Worm (Caenorhabditis elegans) whole organism, L2 larva: Measurements from ENCODE around the gene fzr-1.

Source experiments
- F13H6.1 ChIP-seq: sonication (generic microtip); optimal IDR thresholded peaks from 2 replicates; lab custom pipeline; 2016; ENCODE audit warnings: missing genetic modification characterization, missing compliant biosample characterization
- R02D3.7 ChIP-seq: fragments of 150-350 bp; optimal IDR thresholded peaks from 2 replicates; lab custom pipeline; 2014; ENCODE audit warnings: missing biosample characterization, missing genetic modification characterization
- ZK546.5 ChIP-seq: sonication (generic microtip); optimal IDR thresholded peaks from 2 replicates; lab custom pipeline; 2017; ENCODE audit warnings: missing biosample characterization, missing genetic modification characterization
- alr-1 ChIP-seq: fragments of 150-350 bp; optimal IDR thresholded peaks from 2 replicates; lab custom pipeline; 2014; ENCODE audit warnings: missing biosample characterization, missing genetic modification characterization
- blmp-1 ChIP-seq: sonication (generic microtip); optimal IDR thresholded peaks from 2 replicates; lab custom pipeline; 2017; ENCODE audit warnings: missing genetic modification characterization, mild to moderate bottlenecking, missing compliant biosample characterization, antibody characterized with exemption, moderate library complexity; ENCODE audit not compliant: insufficient read depth
- ceh-16 ChIP-seq: fragments of 150-350 bp; optimal IDR thresholded peaks from 2 replicates; lab custom pipeline; 2014; ENCODE audit warnings: missing biosample characterization, missing genetic modification characterization
- elt-3 ChIP-seq: sonication (generic microtip); optimal IDR thresholded peaks from 2 replicates; lab custom pipeline; 2017; ENCODE audit warnings: missing biosample characterization, missing genetic modification characterization
- nhr-23 ChIP-seq: fragments of 150-350 bp; optimal IDR thresholded peaks from 2 replicates; lab custom pipeline; 2014; ENCODE audit warnings: missing biosample characterization, missing genetic modification reagents, missing genetic modification characterization
- sma-9 ChIP-seq, 2 experiments: fragments of 150-350 bp in 1 of 2; sonication (generic microtip) in 1 of 2; optimal IDR thresholded peaks; 2 replicates each; lab custom pipeline; 2014 to 2016; ENCODE audit warnings: missing genetic modification characterization in 2 of 2, mild to moderate bottlenecking in 1 of 2, missing biosample characterization in 1 of 2, missing compliant biosample characterization in 1 of 2, missing genetic modification reagents in 1 of 2, moderate library complexity in 1 of 2
- unc-39 ChIP-seq: fragments of 150-350 bp; optimal IDR thresholded peaks from 2 replicates; lab custom pipeline; 2014; ENCODE audit warnings: missing biosample characterization, missing genetic modification characterization
- zag-1 ChIP-seq: fragments of 150-350 bp; optimal IDR thresholded peaks from 2 replicates; lab custom pipeline; 2014; ENCODE audit warnings: missing biosample characterization, missing genetic modification characterization

- TF ChIP-seq zag-1 (no peak), sma-9 (GFP tag; optimal IDR thresholded peaks at IDR 0.05; lab: Kevin White, UChicago) (peak; percentile 32), sma-9 (tag; optimal IDR thresholded peaks at IDR 0.05; lab: Kevin White, UChicago) (no peak), alr-1 (no peak), unc-39 (tag; lab: Kevin White, UChicago) (no peak), blmp-1 (tag; lab: Kevin White, UChicago) (no peak), ceh-16 (tag; lab: Kevin White, UChicago) (no peak), elt-3 (tag; lab: Kevin White, UChicago) (no peak), F13H6.1 (tag; lab: Kevin White, UChicago) (no peak), R02D3.7 (tag; lab: Kevin White, UChicago) (no peak), ZK546.5 (tag; lab: Kevin White, UChicago) (no peak), nhr-23 (tag; lab: Kevin White, UChicago) (no peak)
Measured at ce11 chrII:9646928-9647838, 2.9 kb upstream of the fzr-1 start, which contains the start of gene sqv-8.
